Fruit fly (Drosophila melanogaster) whole organism, embryonic: ENCODE results near the gene CG18858.

Experiments
- Blimp-1 ChIP-seq: fragments of 200-800 bp; sonication (Bioruptor generic); optimal IDR thresholded peaks from 3 replicates; lab custom pipeline; 2018; ENCODE audit warnings: missing biosample characterization, missing genetic modification characterization, mild to moderate bottlenecking, moderate library complexity, missing genetic modification reagents
- CG10274 ChIP-seq: fragments of 200-800 bp; sonication (Bioruptor generic); optimal IDR thresholded peaks from 3 replicates; lab custom pipeline; 2017; ENCODE audit warnings: missing biosample characterization, mild to moderate bottlenecking, missing genetic modification characterization
- CG10543 ChIP-seq: fragments of 200-800 bp; sonication (Bioruptor generic); optimal IDR thresholded peaks from 3 replicates; lab custom pipeline; 2017; ENCODE audit warnings: missing biosample characterization, mild to moderate bottlenecking, missing genetic modification characterization, moderate library complexity
- CG15073 ChIP-seq: fragments of 200-800 bp; sonication (Bioruptor generic); optimal IDR thresholded peaks from 2 replicates; lab custom pipeline; 2016; ENCODE audit warnings: missing biosample characterization, missing genetic modification characterization
- CG1529 ChIP-seq: fragments of 200-800 bp; sonication (Bioruptor generic); optimal IDR thresholded peaks from 3 replicates; lab custom pipeline; 2018; ENCODE audit warnings: missing biosample characterization, missing genetic modification characterization
- CG15601 ChIP-seq: fragments of 200-800 bp; sonication (Bioruptor generic); optimal IDR thresholded peaks from 3 replicates; lab custom pipeline; 2019; ENCODE audit warnings: missing biosample characterization, mild to moderate bottlenecking, missing genetic modification characterization, moderate library complexity
- CG18262 ChIP-seq: fragments of 200-800 bp; optimal IDR thresholded peaks from 3 replicates; lab custom pipeline; 2019; ENCODE audit warnings: missing biosample characterization, mild to moderate bottlenecking, missing genetic modification characterization, moderate library complexity
- CG3163 ChIP-seq: fragments of 200-800 bp; sonication (Bioruptor generic); optimal IDR thresholded peaks from 3 replicates; lab custom pipeline; 2016; ENCODE audit warnings: missing biosample characterization, missing genetic modification characterization
- CG4282 ChIP-seq: fragments of 200-800 bp; sonication (Bioruptor generic); optimal IDR thresholded peaks from 2 replicates; lab custom pipeline; 2016; ENCODE audit warnings: missing biosample characterization, missing genetic modification characterization
- CG6683 ChIP-seq: fragments of 200-800 bp; sonication (Bioruptor generic); optimal IDR thresholded peaks from 2 replicates; lab custom pipeline; 2017; ENCODE audit warnings: missing biosample characterization, mild to moderate bottlenecking, missing genetic modification characterization, missing genetic modification reagents
- CG6791 ChIP-seq: fragments of 200-800 bp; sonication (Bioruptor generic); IDR thresholded peaks from 3 replicates; pipeline ENCODE4 v1.3.6; 2022; ENCODE audit warnings: missing biosample characterization, missing genetic modification characterization; ENCODE audit not compliant: partially characterized antibody
- CG7745 ChIP-seq: fragments of 200-800 bp; sonication (Bioruptor generic); optimal IDR thresholded peaks from 2 replicates; lab custom pipeline; 2018; ENCODE audit warnings: missing biosample characterization, mild to moderate bottlenecking, missing genetic modification characterization, moderate library complexity
- CG7963 ChIP-seq: fragments of 200-800 bp; sonication (Bioruptor generic); IDR thresholded peaks from 3 replicates; pipeline ENCODE4 v1.3.6; 2022; ENCODE audit warnings: missing biosample characterization, missing genetic modification characterization; ENCODE audit not compliant: partially characterized antibody
- CG9876 ChIP-seq: fragments of 200-800 bp; sonication (Bioruptor generic); optimal IDR thresholded peaks from 2 replicates; lab custom pipeline; 2016; ENCODE audit warnings: missing biosample characterization, missing genetic modification characterization
- CG9932 ChIP-seq: fragments of 200-800 bp; sonication (Bioruptor generic); IDR thresholded peaks from 2 replicates; pipeline ENCODE4 v1.3.6; 2022; ENCODE audit warnings: missing biosample characterization, missing genetic modification characterization
- Deaf1 ChIP-seq: fragments of 200-800 bp; optimal IDR thresholded peaks from 3 replicates; lab custom pipeline; 2019; ENCODE audit warnings: missing biosample characterization, mild to moderate bottlenecking, missing genetic modification characterization, moderate library complexity
- Dfd ChIP-seq, 2 experiments: fragments of >200 bp; optimal IDR thresholded peaks; 2 replicates each; lab custom pipeline; 2017; ENCODE audit warnings: missing biosample characterization in 2 of 2, missing genetic modification characterization in 2 of 2
- Dip3 ChIP-seq: fragments of 200-800 bp; sonication (Bioruptor generic); optimal IDR thresholded peaks from 3 replicates; lab custom pipeline; 2016; ENCODE audit warnings: missing biosample characterization, missing genetic modification characterization
- Hr39 ChIP-seq: fragments of >200 bp; optimal IDR thresholded peaks from 2 replicates; lab custom pipeline; 2017
- Lim3 ChIP-seq: fragments of 200-800 bp; sonication (Bioruptor generic); IDR thresholded peaks from 2 replicates; pipeline ENCODE4 v1.3.6; 2022; ENCODE audit warnings: missing biosample characterization, missing genetic modification characterization
- MESR4 ChIP-seq: fragments of 200-800 bp; sonication (Bioruptor generic); optimal IDR thresholded peaks from 2 replicates; lab custom pipeline; 2018; ENCODE audit warnings: missing biosample characterization, mild to moderate bottlenecking, missing genetic modification characterization, moderate library complexity
- MTF-1 ChIP-seq: fragments of 200-800 bp; sonication (Bioruptor generic); optimal IDR thresholded peaks from 2 replicates; lab custom pipeline; 2018; ENCODE audit warnings: missing biosample characterization, mild to moderate bottlenecking, missing genetic modification characterization, borderline replicate concordance
- Med ChIP-seq: fragments of 200-800 bp; sonication (Bioruptor generic); peaks from one replicate; lab custom pipeline; 2016; ENCODE audit warnings: missing biosample characterization, missing genetic modification characterization, mild to moderate bottlenecking, inconsistent platforms, moderate library complexity
- Meics ChIP-seq: fragments of 200-800 bp; sonication (Bioruptor generic); optimal IDR thresholded peaks from 2 replicates; lab custom pipeline; 2017; ENCODE audit warnings: missing biosample characterization, mild to moderate bottlenecking, missing genetic modification characterization
- NfI ChIP-seq: fragments of 200-800 bp; sonication (Bioruptor generic); optimal IDR thresholded peaks from 3 replicates; lab custom pipeline; 2018; ENCODE audit warnings: missing biosample characterization, mild to moderate bottlenecking, missing genetic modification characterization, moderate library complexity
- Rfx ChIP-seq: fragments of 200-800 bp; sonication (Bioruptor generic); IDR thresholded peaks from 2 replicates; pipeline ENCODE4 v1.3.6; 2022; ENCODE audit warnings: missing biosample characterization, missing genetic modification characterization
- Trl ChIP-seq, 3 experiments: fragments of >200 bp in 2 of 3; fragments of 200-800 bp in 1 of 3; sonication (Bioruptor generic) in 1 of 3; optimal IDR thresholded peaks; 2 replicates in 1 of 3; 3 replicates in 2 of 3; lab custom pipeline; 2016 to 2017; ENCODE audit warnings: missing biosample characterization in 1 of 3, missing genetic modification characterization in 1 of 3
- ab ChIP-seq: fragments of 200-800 bp; sonication (Bioruptor generic); optimal IDR thresholded peaks from 2 replicates; lab custom pipeline; 2016; ENCODE audit warnings: missing biosample characterization, missing genetic modification characterization
- cato ChIP-seq: fragments of 200-800 bp; sonication (Bioruptor generic); optimal IDR thresholded peaks from 2 replicates; lab custom pipeline; 2016; ENCODE audit warnings: missing biosample characterization, missing genetic modification characterization, borderline replicate concordance
- ci ChIP-seq: fragments of 200-800 bp; sonication (Bioruptor generic); IDR thresholded peaks from 3 replicates; pipeline ENCODE4 v1.3.6; 2022; ENCODE audit warnings: missing biosample characterization, missing genetic modification characterization
- dati ChIP-seq: fragments of 200-800 bp; sonication (Bioruptor generic); IDR thresholded peaks from 2 replicates; pipeline ENCODE4 v1.3.6; 2022; ENCODE audit warnings: missing biosample characterization, missing genetic modification characterization
- dimm ChIP-seq: fragments of 200-800 bp; sonication (Bioruptor generic); IDR thresholded peaks from 2 replicates; pipeline ENCODE4 v1.3.6; 2022; ENCODE audit warnings: missing biosample characterization, missing genetic modification characterization
- dm ChIP-seq: fragments of 200-800 bp; sonication (Bioruptor generic); optimal IDR thresholded peaks from 3 replicates; lab custom pipeline; 2016; ENCODE audit warnings: missing biosample characterization, missing genetic modification characterization
- dmrt99B ChIP-seq: fragments of 200-800 bp; sonication (Bioruptor generic); optimal IDR thresholded peaks from 2 replicates; lab custom pipeline; 2018; ENCODE audit warnings: missing biosample characterization, mild to moderate bottlenecking, missing genetic modification characterization, moderate library complexity
- dpn ChIP-seq, 2 experiments: fragments of 200-800 bp; sonication (Bioruptor generic); optimal IDR thresholded peaks; 3 replicates each; lab custom pipeline; 2016; ENCODE audit warnings: missing biosample characterization in 2 of 2, missing genetic modification characterization in 2 of 2
- gce ChIP-seq: fragments of 200-800 bp; sonication (Bioruptor generic); IDR thresholded peaks from 3 replicates; pipeline ENCODE4 v1.3.6; 2022; ENCODE audit warnings: missing biosample characterization, missing genetic modification characterization
- gsb ChIP-seq: fragments of 200-800 bp; sonication (Bioruptor generic); IDR thresholded peaks from 2 replicates; pipeline ENCODE4 v1.3.6; 2022; ENCODE audit warnings: missing biosample characterization, missing genetic modification characterization
- jigr1 ChIP-seq: fragments of 200-800 bp; sonication (Bioruptor generic); IDR thresholded peaks from 3 replicates; pipeline ENCODE4 v1.3.6; 2022; ENCODE audit warnings: missing biosample characterization, missing genetic modification characterization
- kay ChIP-seq: fragments of 200-800 bp; sonication (Bioruptor generic); optimal IDR thresholded peaks from 2 replicates; lab custom pipeline; 2016; ENCODE audit warnings: missing biosample characterization, missing genetic modification characterization
- mirr ChIP-seq: fragments of 200-800 bp; sonication (Bioruptor generic); optimal IDR thresholded peaks from 3 replicates; lab custom pipeline; 2018; ENCODE audit warnings: missing biosample characterization, mild to moderate bottlenecking, missing genetic modification characterization
- pho ChIP-seq: fragments of 200-800 bp; sonication (Bioruptor generic); optimal IDR thresholded peaks from 2 replicates; lab custom pipeline; 2016; ENCODE audit warnings: missing biosample characterization, missing genetic modification characterization
- prd ChIP-seq, 3 experiments: fragments of >200 bp in 2 of 3; fragments of 200-800 bp in 1 of 3; sonication (Bioruptor generic) in 1 of 3; optimal IDR thresholded peaks in 2 of 3; IDR thresholded peaks in 1 of 3; 2 replicates in 2 of 3; 3 replicates in 1 of 3; pipeline versions ENCODE4 v1.3.6 to Lab custom; 2017 to 2022; ENCODE audit warnings: missing biosample characterization in 1 of 3, missing genetic modification characterization in 1 of 3
- pros ChIP-seq: fragments of 200-800 bp; sonication (Bioruptor generic); optimal IDR thresholded peaks from 3 replicates; lab custom pipeline; 2019; ENCODE audit warnings: missing biosample characterization, mild to moderate bottlenecking, missing genetic modification characterization, moderate library complexity
- repo ChIP-seq: fragments of 200-800 bp; sonication (Bioruptor generic); optimal IDR thresholded peaks from 2 replicates; lab custom pipeline; 2016; ENCODE audit warnings: missing biosample characterization, missing genetic modification characterization
- ro ChIP-seq: fragments of 200-800 bp; sonication (Bioruptor generic); IDR thresholded peaks from 2 replicates; pipeline ENCODE4 v1.3.6; 2022; ENCODE audit warnings: missing biosample characterization, missing genetic modification characterization
- tap ChIP-seq: fragments of 200-800 bp; optimal IDR thresholded peaks from 3 replicates; lab custom pipeline; 2019; ENCODE audit warnings: missing biosample characterization, mild to moderate bottlenecking, missing genetic modification characterization, moderate library complexity
- tio ChIP-seq: fragments of 200-800 bp; sonication (Bioruptor generic); optimal IDR thresholded peaks from 2 replicates; lab custom pipeline; 2017; ENCODE audit warnings: missing biosample characterization, missing genetic modification characterization, inconsistent platforms

CG18858 gene

dm6 chr2L:20416754-20417563, 41.9 kb downstream of the CG18858 start, which contains the start of the genes CG10949 and Arpc2 (continued):
- TF ChIP-seq dati (GFP tag; lab: Robert Waterston, UW) (no peak), Med (GFP tag; lab: Kevin White, UChicago) (peak; percentile 79), CG6791 (peak; percentile 60; the same call in 2 of the 3 replicates), CG15073 (GFP tag; lab: Kevin White, UChicago) (no peak), Dip3 (GFP tag; lab: Kevin White, UChicago) (no peak), CG10274 (GFP tag; lab: Kevin White, UChicago) (no peak), MESR4 (GFP tag; lab: Kevin White, UChicago) (peak; percentile 91), dm (GFP tag; lab: Kevin White, UChicago) (peak; percentile 83), pho (no peak), Deaf1 (tag; lab: Kevin White, UChicago) (peak; percentile 31), Rfx (GFP tag; lab: Robert Waterston, UW) (peak; percentile 34; the same call in 1 of the 2 replicates), CG6683 (GFP tag; lab: Kevin White, UChicago) (no peak)

DNA sequence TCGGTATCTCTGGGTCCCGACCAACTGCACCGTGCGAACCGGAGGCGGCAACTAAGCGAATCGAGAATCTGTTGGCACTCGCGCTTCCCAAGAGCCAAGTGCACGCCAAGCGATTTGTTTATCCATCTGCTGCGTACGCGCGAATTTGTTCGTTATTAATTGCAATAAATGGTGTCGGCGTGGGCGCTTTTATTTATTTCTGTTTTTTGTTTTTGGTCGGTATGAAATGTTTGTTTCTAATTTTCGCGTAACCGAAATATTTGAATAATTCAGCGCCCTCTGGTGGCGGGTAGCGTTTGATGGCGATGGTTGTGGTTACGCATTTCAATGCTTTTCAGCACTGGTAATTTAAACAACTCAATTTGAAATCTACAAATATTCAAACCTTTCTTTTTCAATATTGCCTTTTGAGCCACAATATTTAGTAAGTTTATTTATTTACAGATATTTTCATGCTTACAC, 44.1 kb downstream of the CG18858 start, which contains the start of gene CG10947:
TSS of gene CG10947 (minus strand) at position 51 of the 462 bp plus-strand sequence.
- peak; percentile 33 for TF ChIP-seq cato (GFP tag; lab: Kevin White, UChicago)
- TF ChIP-seq prd (optimal IDR thresholded peaks at IDR 0.05; lab: Kevin White, UChicago): no peak
- no peak; the same call in 2 of the 3 replicates for TF ChIP-seq prd (GFP tag; IDR thresholded peaks at IDR 0.05; lab: Robert Waterston, UW)
- TF ChIP-seq mirr (GFP tag; lab: Kevin White, UChicago): no peak
- TF ChIP-seq jigr1 (GFP tag; lab: Robert Waterston, UW): no peak
- TF ChIP-seq MTF-1 (GFP tag; lab: Kevin White, UChicago): peak; percentile 50
- no peak for TF ChIP-seq pros
- TF ChIP-seq gce (GFP tag; lab: Robert Waterston, UW): no peak
- no peak; the same call in 1 of the 2 replicates for TF ChIP-seq gsb
- TF ChIP-seq CG4282 (GFP tag; lab: Kevin White, UChicago): peak; percentile 3
- peak; percentile 39 for TF ChIP-seq CG1529
- TF ChIP-seq Meics (GFP tag; lab: Kevin White, UChicago): peak; percentile 67
- TF ChIP-seq Blimp-1 (GFP tag; lab: Kevin White, UChicago): peak; percentile 14
- TF ChIP-seq Dfd (GFP tag; optimal IDR thresholded peaks at IDR 0.05; lab: Kevin White, UChicago): no peak
- peak; percentile 0 for TF ChIP-seq tap (tag; lab: Kevin White, UChicago)
- TF ChIP-seq dmrt99B (tag; lab: Kevin White, UChicago): peak; percentile 39
- TF ChIP-seq Lim3 (GFP tag; lab: Robert Waterston, UW): no peak
- no peak for TF ChIP-seq ab (GFP tag; lab: Kevin White, UChicago)
- TF ChIP-seq CG7963 (GFP tag; lab: Robert Waterston, UW): no peak
- peak; percentile 20 for TF ChIP-seq CG18262 (tag; lab: Kevin White, UChicago)
- TF ChIP-seq NfI (GFP tag; lab: Kevin White, UChicago): peak; percentile 82
- no peak for TF ChIP-seq dimm (GFP tag; lab: Robert Waterston, UW)
- no peak for TF ChIP-seq Hr39 (lab: Kevin White, UChicago)
- peak; percentile 75 to 84 for TF ChIP-seq dpn (GFP tag; optimal IDR thresholded peaks at IDR 0.05; lab: Kevin White, UChicago)
- peak; percentile 6 for TF ChIP-seq CG10543 (GFP tag; lab: Kevin White, UChicago)
- no peak for TF ChIP-seq CG7745
- peak; percentile 68 for TF ChIP-seq repo (GFP tag; lab: Kevin White, UChicago)
- no peak for TF ChIP-seq kay (GFP tag; lab: Kevin White, UChicago)
- no peak for TF ChIP-seq tio (GFP tag; lab: Kevin White, UChicago)
- no peak for TF ChIP-seq ro
- TF ChIP-seq CG15601 (tag; lab: Kevin White, UChicago): peak; percentile 64
- no peak for TF ChIP-seq Trl (optimal IDR thresholded peaks at IDR 0.05; lab: Kevin White, UChicago)
- peak; percentile 77 for TF ChIP-seq Trl (GFP tag; optimal IDR thresholded peaks at IDR 0.05; lab: Kevin White, UChicago)
- peak; percentile 51 for TF ChIP-seq CG3163 (GFP tag; lab: Kevin White, UChicago)
- TF ChIP-seq ci (GFP tag; lab: Robert Waterston, UW): peak; percentile 90
- TF ChIP-seq CG9932 (GFP tag; lab: Robert Waterston, UW): peak; percentile 75
- peak; percentile 50 for TF ChIP-seq CG9876 (GFP tag; lab: Kevin White, UChicago)
